Worm (Caenorhabditis elegans): Measurements from ENCODE around the gene ttr-26.

ce11 chrV:18582358-18582757, 22.3 kb upstream of the ttr-26 start, which contains the start of gene txt-14:
- no peak for TF ChIP-seq snpc-1.1 (tag; optimal IDR thresholded peaks at IDR 0.05; ENCODE audit: insufficient read depth)
- no peak for TF ChIP-seq nhr-120 (GFP tag; IDR thresholded peaks at IDR 0.05)
- no peak for TF ChIP-seq nhr-90 (tag; optimal IDR thresholded peaks at IDR 0.05)
- TF ChIP-seq cebp-2 (GFP tag; IDR thresholded peaks at IDR 0.05): no peak
- TF ChIP-seq unc-62 (GFP tag; optimal IDR thresholded peaks at IDR 0.05): no peak
